Worm (Caenorhabditis elegans) whole organism, L3 larva: ENCODE data around the gene C26B2.7.

Source experiments
- elt-2 ChIP-seq: sonication (generic microtip); optimal IDR thresholded peaks from 2 replicates; lab custom pipeline; 2016; ENCODE audit warnings: missing genetic modification reagents, mild to moderate bottlenecking, missing genetic modification characterization, missing compliant biosample characterization
- fkh-2 ChIP-seq: fragments of 150-350 bp; optimal IDR thresholded peaks from 2 replicates; lab custom pipeline; 2014; ENCODE audit warnings: missing biosample characterization, missing genetic modification reagents, missing genetic modification characterization
- nhr-67 ChIP-seq: fragments of 150-350 bp; optimal IDR thresholded peaks from 2 replicates; lab custom pipeline; 2014; ENCODE audit warnings: missing biosample characterization, missing genetic modification characterization

ce11 chrIV:7994715-7995114 is 21.4 kb upstream of the C26B2.7 start:
- TF ChIP-seq nhr-67 (tag; lab: Kevin White, UChicago) (no peak), fkh-2 (tag; lab: Kevin White, UChicago) (no peak), elt-2 (tag; lab: Kevin White, UChicago) (no peak)
